Worm (Caenorhabditis elegans) whole organism, L4/young adult: Measurements from ENCODE around the gene fipr-8.

Source experiments
- W03F9.2 ChIP-seq: fragments of 150-350 bp; optimal IDR thresholded peaks from 2 replicates; lab custom pipeline; 2014; ENCODE audit warnings: missing biosample characterization, missing genetic modification characterization
- dao-5 ChIP-seq: sonication (generic microtip); optimal IDR thresholded peaks from 2 replicates; lab custom pipeline; 2016; ENCODE audit warnings: missing genotype, missing genetic modification characterization, moderate library complexity, missing compliant biosample characterization
- him-1 ChIP-seq: sonication (generic microtip); optimal IDR thresholded peaks from 2 replicates; lab custom pipeline; 2016; ENCODE audit warnings: missing genotype, missing genetic modification reagents, missing genetic modification characterization, missing compliant biosample characterization

ce11 chrV:10277579-10277978 lies 37.8 kb upstream of the fipr-8 start, which contains the start of gene lys-1:
- TF ChIP-seq W03F9.2 (tag; lab: Kevin White, UChicago) = no peak
- TF ChIP-seq him-1 (tag; lab: Kevin White, UChicago) = no peak
- no peak for TF ChIP-seq dao-5
